Fruit fly (Drosophila melanogaster) S2 (cell line): Measurements from ENCODE around the gene CG14212.

Source experiments
- CG8478 ChIP-seq: fragments of >200 bp; optimal IDR thresholded peaks from 2 replicates; lab custom pipeline; 2018
- CTCF ChIP-seq, 2 experiments: fragments of >200 bp; optimal IDR thresholded peaks; 2 replicates each; lab custom pipeline; 2018

DNA sequence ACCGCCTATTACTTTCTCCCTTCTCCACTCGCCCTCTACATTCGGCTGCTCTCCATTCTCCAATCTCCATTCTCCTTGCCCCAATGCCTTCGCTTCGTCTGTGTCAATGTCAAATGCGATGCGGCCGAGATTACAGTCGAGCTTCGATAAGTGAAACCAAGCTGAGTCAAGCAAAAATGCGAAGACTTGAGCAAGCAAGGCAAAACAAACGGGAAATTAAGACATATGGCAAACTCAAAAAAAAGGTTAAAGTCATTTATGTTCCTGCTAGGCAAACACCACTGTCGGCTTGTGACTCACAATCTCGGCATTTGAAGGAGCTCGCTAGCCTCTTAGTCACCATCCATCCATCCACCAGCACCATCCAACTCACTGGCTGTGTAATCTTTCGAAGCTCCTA lies 42.9 kb downstream of the CG14212 start:
- no peak for TF ChIP-seq CG8478
- TF ChIP-seq CTCF (optimal IDR thresholded peaks at IDR 0.05; lab: Kevin White, UChicago), result peak in 1 of 2 experiments; percentile 29
